Worm (Caenorhabditis elegans) whole organism, L4 larva: ENCODE measurements around the gene nhr-21.

ENCODE experiments used
- R02D3.7 ChIP-seq: fragments of 150-350 bp; sonication (generic microtip); optimal IDR thresholded peaks from 3 replicates; lab custom pipeline; 2014; ENCODE audit warnings: missing biosample characterization, missing genetic modification characterization
- aha-1 ChIP-seq: fragments of 150-350 bp; peaks from one replicate; lab custom pipeline; 2014; ENCODE audit warnings: missing biosample characterization, missing genetic modification characterization
- ceh-28 ChIP-seq: fragments of 150-350 bp; optimal IDR thresholded peaks from 2 replicates; lab custom pipeline; 2014; ENCODE audit warnings: missing biosample characterization, missing genetic modification reagents, missing genetic modification characterization
- dmd-8 ChIP-seq: fragments of 200-800 bp; sonication (Bioruptor generic); IDR thresholded peaks from 2 replicates; pipeline ENCODE4 v1.3.6; 2022; ENCODE audit warnings: missing genetic modification characterization, missing compliant biosample characterization
- madf-9 ChIP-seq: fragments of 200-800 bp; sonication (Bioruptor generic); conservative IDR thresholded peaks from 2 replicates; pipeline ENCODE4 v1.3.6; 2022; ENCODE audit warnings: missing genetic modification reagents, missing genetic modification characterization, missing compliant biosample characterization
- nhr-25 ChIP-seq: sonication (generic microtip); optimal IDR thresholded peaks from 2 replicates; lab custom pipeline; 2017; ENCODE audit warnings: missing genetic modification characterization, mild to moderate bottlenecking, missing compliant biosample characterization, antibody characterized with exemption, moderate library complexity, borderline replicate concordance; ENCODE audit not compliant: insufficient read depth
- nhr-28 ChIP-seq: fragments of 150-350 bp; optimal IDR thresholded peaks from 2 replicates; lab custom pipeline; 2014; ENCODE audit warnings: missing biosample characterization, missing genetic modification characterization

DNA sequence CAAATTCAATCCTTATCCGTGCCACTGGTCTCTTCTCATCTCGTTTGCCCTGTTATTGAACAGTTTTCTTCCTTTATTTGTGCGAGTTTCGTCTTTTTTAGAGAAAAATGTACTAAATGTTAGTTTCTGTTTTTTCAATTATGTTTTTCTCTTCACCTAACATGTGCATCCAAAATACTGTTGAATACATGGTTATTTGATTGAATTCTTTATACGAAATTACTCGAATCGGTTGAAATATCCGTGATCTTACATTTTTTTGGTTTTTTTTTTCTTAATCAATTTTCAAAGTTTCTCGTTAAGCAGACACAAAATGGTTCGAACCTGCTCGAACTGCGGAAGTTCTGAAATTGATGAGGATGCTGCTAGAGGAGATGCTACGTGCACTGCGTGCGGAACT, 33.5 kb upstream of the nhr-21 start, which contains the start of gene brf-1:
- TF ChIP-seq dmd-8 (GFP tag; lab: Robert Waterston, UW): no peak
- no peak for TF ChIP-seq R02D3.7 (tag; lab: Kevin White, UChicago)
- no peak for TF ChIP-seq nhr-28
- TF ChIP-seq nhr-25 (tag; lab: Kevin White, UChicago): no peak
- no peak for TF ChIP-seq madf-9 (GFP tag; lab: Robert Waterston, UW)
- TF ChIP-seq aha-1: no peak
- TF ChIP-seq ceh-28 (tag; lab: Kevin White, UChicago): no peak
